Fruit fly (Drosophila melanogaster): ENCODE measurements around the gene RpL13A.

Gene RpL13A

DNA sequence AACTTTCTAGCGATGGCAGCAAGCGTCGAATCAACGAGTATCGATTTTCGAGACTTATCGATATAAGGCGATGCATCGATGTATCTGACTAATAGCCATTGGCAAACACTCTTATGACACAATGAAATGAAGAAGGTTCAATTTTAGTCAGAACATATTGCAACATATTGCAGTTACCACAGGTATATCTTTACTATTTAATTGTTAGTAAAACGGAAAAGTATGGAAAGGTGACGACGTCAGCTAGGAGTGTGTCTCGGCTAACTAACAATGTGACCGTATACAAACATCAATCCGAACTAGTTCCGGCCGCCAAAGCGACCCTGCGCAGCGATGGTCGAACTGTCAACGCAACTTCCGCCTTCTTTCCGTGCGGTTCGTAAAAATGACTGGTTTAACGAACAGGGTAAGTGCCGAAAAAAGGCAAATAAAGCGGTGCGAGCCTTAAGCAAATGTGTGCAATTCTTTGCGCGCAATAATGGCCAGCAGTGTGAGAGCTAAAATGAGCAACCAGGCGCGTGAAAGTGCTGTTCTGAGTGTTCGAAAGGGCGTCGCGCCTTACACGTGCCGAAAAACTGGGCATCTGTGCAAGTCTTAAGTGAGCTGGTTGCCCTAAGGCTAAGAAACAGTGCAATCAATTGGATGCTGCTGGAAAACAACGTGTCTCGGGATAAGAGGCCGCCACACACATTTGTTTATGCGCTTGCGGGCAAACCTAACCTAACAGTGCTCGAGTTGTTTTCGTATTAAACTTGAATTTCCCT is at the start of gene RpL13A, which contains the start of the genes Dph4 and Spec2:
Gene RpL13A (plus strand): TSS at position 360 of the 764 bp plus-strand sequence.
Gene Dph4 (minus strand): TSS at position 11 of the 764 bp plus-strand sequence.
Gene Spec2 (minus strand): TSS at position 11 of the 764 bp plus-strand sequence.
- peak; percentile 90 for TF ChIP-seq CG17801 (GFP tag; optimal IDR thresholded peaks at IDR 0.05; ENCODE audit: partially characterized antibody)

- TF ChIP-seq CG17801 (GFP tag; optimal IDR thresholded peaks at IDR 0.05; ENCODE audit: partially characterized antibody): no peak
Observed at dm6 chr3R:5587863-5588519, 36.3 kb upstream of the RpL13A start, which contains the start of gene CG2926. TSS of gene CG2926 (minus strand) at chr3R:5588380.

dm6 chr3R:5588573-5588972 is 35.7 kb upstream of the RpL13A start, which contains the start of gene PolZ2:
TSS of gene PolZ2 (plus strand) at chr3R:5588873.
- TF ChIP-seq CG17801 (GFP tag; optimal IDR thresholded peaks at IDR 0.05; ENCODE audit: partially characterized antibody): no peak

DNA sequence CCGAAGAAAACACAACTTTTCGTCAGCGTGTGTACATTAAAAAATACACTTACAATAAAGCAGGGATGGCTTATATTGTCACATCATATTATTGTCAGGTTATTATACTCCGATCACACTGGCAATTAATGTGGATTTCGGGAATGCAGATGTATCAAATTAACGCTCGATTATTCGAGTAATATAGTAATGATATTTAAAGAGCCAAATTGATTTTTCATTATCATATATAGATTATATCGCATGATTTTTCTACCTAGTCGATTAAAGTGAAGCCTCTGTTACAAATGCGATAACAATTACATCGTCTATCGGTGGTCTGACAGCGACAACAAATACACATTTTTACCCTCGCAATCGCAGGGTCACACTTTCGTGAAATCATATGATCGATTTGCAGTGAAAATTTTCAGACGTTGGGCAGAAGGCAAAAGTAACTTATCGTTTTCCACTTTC is 32.8 kb upstream of the RpL13A start, which contains the start of the genes noi and Vha26:
Gene noi (minus strand): TSS at position 62 of the 456 bp plus-strand sequence.
Gene Vha26 (plus strand): TSS at position 366 of the 456 bp plus-strand sequence.
- TF ChIP-seq CG17801 (GFP tag; optimal IDR thresholded peaks at IDR 0.05; ENCODE audit: partially characterized antibody): peak; percentile 69

DNA sequence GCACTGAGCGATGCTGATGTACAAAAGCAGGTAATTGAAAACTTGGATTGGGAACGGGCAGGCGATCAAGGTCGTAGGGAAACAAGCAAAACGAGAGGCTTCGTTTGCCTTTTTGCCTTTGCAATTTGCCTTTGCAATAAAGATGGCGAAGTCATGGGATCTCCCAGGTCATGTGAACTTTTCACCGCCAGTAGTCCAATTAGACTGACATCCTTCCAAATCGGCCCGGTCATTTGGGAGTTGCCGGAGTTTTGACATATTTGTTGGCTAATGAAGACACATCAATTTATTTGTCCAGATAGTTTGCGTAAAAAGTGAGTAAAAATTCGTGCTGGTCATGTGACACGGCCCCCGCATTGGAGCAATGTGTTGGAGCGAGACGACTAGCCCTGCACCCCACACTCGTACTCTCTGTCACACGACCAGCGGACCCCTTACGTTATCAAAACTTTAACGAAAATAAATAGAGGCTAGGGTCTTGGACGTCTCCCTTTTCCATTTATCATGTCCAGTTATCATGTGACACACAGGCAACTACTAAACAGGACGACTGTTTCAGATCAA is 32.2 kb upstream of the RpL13A start:
- peak; percentile 22 for TF ChIP-seq CG17801 (GFP tag; optimal IDR thresholded peaks at IDR 0.05; ENCODE audit: partially characterized antibody)

dm6 chr3R:5594878-5595277 is 29.4 kb upstream of the RpL13A start:
- peak; percentile 40 for TF ChIP-seq CG17801 (GFP tag; optimal IDR thresholded peaks at IDR 0.05; ENCODE audit: partially characterized antibody)

- peak; percentile 46 for TF ChIP-seq CG17801 (GFP tag; optimal IDR thresholded peaks at IDR 0.05; ENCODE audit: partially characterized antibody)
Observed at dm6 chr3R:5599521-5600360, 24.5 kb upstream of the RpL13A start.

DNA sequence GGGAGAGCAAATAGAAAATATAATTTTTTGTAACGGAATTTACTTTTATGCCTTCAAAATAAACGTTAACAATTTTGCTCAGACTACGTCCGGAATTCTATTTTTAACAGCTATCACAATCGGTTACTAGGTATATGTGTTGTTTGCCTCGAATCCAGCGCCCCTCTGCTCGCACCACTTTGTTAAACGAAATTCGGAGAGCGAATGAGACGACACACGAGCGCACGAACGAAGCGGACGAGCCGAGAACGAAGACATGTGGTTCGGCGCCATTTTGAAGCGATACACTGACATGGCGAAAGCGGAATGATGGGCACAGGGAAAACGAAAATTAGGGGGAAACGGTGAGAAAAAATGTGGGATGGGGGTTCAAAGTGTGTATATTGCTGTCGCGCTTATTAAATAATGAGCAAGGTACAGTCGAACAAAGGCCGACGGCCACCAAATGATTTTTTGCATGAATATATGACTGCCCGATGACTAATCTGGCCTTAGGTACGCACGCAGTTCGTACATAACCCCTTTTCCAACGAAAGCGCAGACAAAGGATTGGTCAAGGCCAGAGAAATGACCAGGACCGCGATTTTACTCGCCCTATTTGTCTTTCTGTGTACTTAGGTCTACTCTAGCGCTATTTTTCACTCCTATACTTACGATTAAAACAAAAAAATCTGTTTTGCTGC is 23.8 kb upstream of the RpL13A start:
- TF ChIP-seq CG17801 (GFP tag; optimal IDR thresholded peaks at IDR 0.05; ENCODE audit: partially characterized antibody): peak; percentile 67

DNA sequence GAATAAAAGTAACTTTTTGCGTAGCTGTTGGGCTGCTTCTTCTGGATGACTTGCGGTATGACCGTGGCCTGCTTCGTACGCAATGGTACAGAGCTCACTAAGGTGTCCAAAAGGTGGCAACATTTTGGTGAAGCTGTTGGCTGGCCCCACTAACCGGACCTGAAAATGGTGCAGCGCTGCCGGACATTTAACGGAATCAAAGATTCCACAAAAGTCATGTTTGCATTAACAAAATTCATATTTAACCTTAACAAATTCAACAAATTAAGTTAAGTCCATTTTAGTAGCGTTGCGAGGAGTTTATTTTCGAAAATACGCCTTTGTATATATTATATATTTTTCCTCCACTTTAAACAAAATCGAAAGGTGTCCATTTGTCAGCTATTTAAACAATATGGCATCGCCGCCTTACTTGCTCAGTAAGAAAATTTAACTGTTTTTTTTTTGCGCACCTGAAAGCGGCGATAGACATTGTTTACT is 23.2 kb upstream of the RpL13A start, which contains the start of the genes kra and SecS:
Gene kra (minus strand): TSS at position 93 of the 480 bp plus-strand sequence.
Gene SecS (plus strand): TSS at position 390 of the 480 bp plus-strand sequence.
- TF ChIP-seq CG17801 (GFP tag; optimal IDR thresholded peaks at IDR 0.05; ENCODE audit: partially characterized antibody): no peak

dm6 chr3R:5606477-5606876 is 17.8 kb upstream of the RpL13A start, which contains the start of gene asl:
TSS of gene asl (minus strand) at chr3R:5606543.
- TF ChIP-seq CG17801 (GFP tag; optimal IDR thresholded peaks at IDR 0.05; ENCODE audit: partially characterized antibody): no peak

DNA sequence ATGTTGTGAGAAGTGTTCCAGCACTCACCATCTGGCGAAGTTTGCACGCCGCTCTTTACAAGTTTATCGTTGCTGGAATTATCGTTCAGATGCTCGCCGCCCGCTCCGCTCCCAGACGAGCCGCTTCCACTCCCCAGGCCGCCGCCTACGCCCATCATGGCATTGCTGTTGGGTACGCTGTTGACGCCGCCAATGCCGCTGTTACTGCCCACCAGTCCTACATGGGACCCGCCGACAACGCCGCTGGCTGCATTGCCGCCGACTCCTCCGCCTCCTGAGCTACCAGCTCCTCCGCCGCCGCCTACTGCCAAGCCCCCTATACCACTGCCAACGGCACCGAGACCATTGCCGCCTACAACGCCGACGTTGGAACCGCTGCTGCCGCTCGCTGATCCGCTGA is 15.9 kb upstream of the RpL13A start:
- TF ChIP-seq CG17801 (GFP tag; optimal IDR thresholded peaks at IDR 0.05; ENCODE audit: partially characterized antibody): no peak

DNA sequence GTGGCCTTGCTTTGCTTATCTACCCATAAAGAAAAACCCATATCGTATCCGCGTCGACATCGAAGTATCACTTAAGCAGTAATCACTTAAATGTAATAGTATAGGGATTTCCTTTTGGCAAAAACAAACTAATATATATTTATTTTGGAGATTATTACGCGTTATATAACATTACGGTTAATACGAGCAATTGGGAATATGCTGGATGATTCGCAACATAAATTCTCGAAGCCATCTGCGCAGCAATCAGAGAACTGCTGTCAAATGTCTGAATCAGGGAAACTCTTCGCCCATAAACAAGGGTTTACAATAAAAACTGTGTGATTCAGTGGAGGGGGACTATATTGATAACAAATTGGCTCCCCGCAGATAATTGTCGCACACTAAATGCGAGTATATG is 13.6 kb upstream of the RpL13A start:
- TF ChIP-seq CG17801 (GFP tag; optimal IDR thresholded peaks at IDR 0.05; ENCODE audit: partially characterized antibody): no peak

DNA sequence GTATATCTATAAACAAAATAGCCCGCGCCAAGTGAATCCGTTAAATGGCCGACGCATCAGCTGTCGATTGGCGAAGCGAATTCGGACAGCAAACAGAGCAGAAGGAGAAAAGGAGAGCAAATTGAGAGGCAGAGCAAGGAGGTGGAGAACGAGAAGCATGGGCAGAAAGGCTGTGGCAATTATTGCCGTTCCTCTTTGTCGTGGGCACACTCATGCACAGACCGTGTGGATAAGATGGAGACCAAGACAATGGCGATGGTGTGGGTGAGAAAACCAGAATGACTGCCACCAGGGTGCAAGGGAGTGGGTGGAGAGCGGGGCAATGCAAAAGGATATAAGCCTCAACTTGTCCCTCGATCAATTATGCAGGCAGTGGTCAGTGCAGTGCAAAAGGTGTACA is 13.1 kb upstream of the RpL13A start:
- TF ChIP-seq CG17801 (GFP tag; optimal IDR thresholded peaks at IDR 0.05; ENCODE audit: partially characterized antibody): no peak

- peak; percentile 4 for TF ChIP-seq CG17801 (GFP tag; optimal IDR thresholded peaks at IDR 0.05; ENCODE audit: partially characterized antibody)
Observed at dm6 chr3R:5611733-5612132, 12.5 kb upstream of the RpL13A start.
